Worm (Caenorhabditis elegans) whole organism, late embryonic: ENCODE data around the gene B0361.4.

Experiments
- F13H6.1 ChIP-seq: sonication (generic microtip); optimal IDR thresholded peaks from 2 replicates; lab custom pipeline; 2016; ENCODE audit warnings: missing genetic modification characterization, missing compliant biosample characterization
- K02D7.2 ChIP-seq: sonication (generic microtip); optimal IDR thresholded peaks from 2 replicates; lab custom pipeline; 2017; ENCODE audit warnings: mild to moderate bottlenecking, missing genetic modification characterization, missing compliant biosample characterization
- ahr-1 ChIP-seq: sonication (generic microtip); optimal IDR thresholded peaks from 2 replicates; lab custom pipeline; 2016; ENCODE audit warnings: missing genetic modification characterization, missing compliant biosample characterization
- ama-1 ChIP-seq: fragments of 150-350 bp; optimal IDR thresholded peaks from 2 replicates; lab custom pipeline; 2014
- ceh-2 ChIP-seq: sonication (generic microtip); optimal IDR thresholded peaks from 2 replicates; lab custom pipeline; 2016; ENCODE audit warnings: missing genotype, missing genetic modification characterization, missing compliant biosample characterization
- ceh-22 ChIP-seq: sonication (generic microtip); optimal IDR thresholded peaks from 2 replicates; lab custom pipeline; 2017; ENCODE audit warnings: missing biosample characterization, missing genetic modification characterization
- ceh-31 ChIP-seq: sonication (generic microtip); optimal IDR thresholded peaks from 2 replicates; lab custom pipeline; 2016; ENCODE audit warnings: missing genetic modification characterization, missing compliant biosample characterization
- ceh-34 ChIP-seq: sonication (generic microtip); optimal IDR thresholded peaks from 2 replicates; lab custom pipeline; 2016; ENCODE audit warnings: mild to moderate bottlenecking, missing genetic modification characterization, missing compliant biosample characterization
- ceh-45 ChIP-seq: fragments of 200-800 bp; sonication (Bioruptor generic); IDR thresholded peaks from 2 replicates; pipeline ENCODE4 v1.3.6; 2022; ENCODE audit warnings: missing genetic modification reagents, missing genetic modification characterization, missing compliant biosample characterization
- ceh-48 ChIP-seq: sonication (generic microtip); optimal IDR thresholded peaks from 2 replicates; lab custom pipeline; 2016; ENCODE audit warnings: missing genetic modification characterization, inconsistent platforms, missing compliant biosample characterization
- elt-2 ChIP-seq: sonication (generic microtip); optimal IDR thresholded peaks from 2 replicates; lab custom pipeline; 2016; ENCODE audit warnings: missing genetic modification reagents, missing genetic modification characterization, missing compliant biosample characterization
- eyg-1 ChIP-seq: sonication (generic microtip); optimal IDR thresholded peaks from 2 replicates; lab custom pipeline; 2016; ENCODE audit warnings: missing genotype, missing genetic modification characterization, missing compliant biosample characterization
- fkh-10 ChIP-seq: fragments of 150-350 bp; optimal IDR thresholded peaks from 2 replicates; lab custom pipeline; 2014; ENCODE audit warnings: missing biosample characterization, missing genetic modification reagents, missing genetic modification characterization
- fkh-6 ChIP-seq: sonication (generic microtip); optimal IDR thresholded peaks from 2 replicates; lab custom pipeline; 2016; ENCODE audit warnings: missing genetic modification characterization, missing compliant biosample characterization
- gmeb-2 ChIP-seq: sonication (generic microtip); optimal IDR thresholded peaks from 2 replicates; lab custom pipeline; 2016; ENCODE audit warnings: missing genetic modification characterization, inconsistent platforms, missing compliant biosample characterization
- hlh-13 ChIP-seq: fragments of 200-800 bp; sonication (Bioruptor generic); optimal IDR thresholded peaks from 2 replicates; lab custom pipeline; 2018; ENCODE audit warnings: mild to moderate bottlenecking, missing genetic modification characterization, missing compliant biosample characterization
- hlh-30 ChIP-seq: sonication (generic microtip); optimal IDR thresholded peaks from 2 replicates; lab custom pipeline; 2017; ENCODE audit warnings: antibody characterized with exemption, missing genetic modification characterization, missing compliant biosample characterization; ENCODE audit not compliant: insufficient read depth
- hlh-8 ChIP-seq: sonication (generic microtip); optimal IDR thresholded peaks from 2 replicates; lab custom pipeline; 2016; ENCODE audit warnings: missing genotype, missing genetic modification characterization, missing compliant biosample characterization
- lim-6 ChIP-seq: sonication (generic microtip); optimal IDR thresholded peaks from 2 replicates; lab custom pipeline; 2016; ENCODE audit warnings: missing genetic modification characterization, missing compliant biosample characterization
- madf-2 ChIP-seq: sonication (generic microtip); optimal IDR thresholded peaks from 2 replicates; lab custom pipeline; 2017; ENCODE audit warnings: missing genetic modification characterization, missing compliant biosample characterization
- nfya-1 ChIP-seq: sonication (generic microtip); optimal IDR thresholded peaks from 2 replicates; lab custom pipeline; 2017; ENCODE audit warnings: missing genetic modification characterization, mild to moderate bottlenecking, missing compliant biosample characterization, antibody characterized with exemption, moderate library complexity
- odd-2 ChIP-seq: sonication (generic microtip); optimal IDR thresholded peaks from 2 replicates; lab custom pipeline; 2017; ENCODE audit warnings: antibody characterized with exemption, mild to moderate bottlenecking, missing genetic modification characterization, missing compliant biosample characterization
- pat-9 ChIP-seq: fragments of 200-800 bp; sonication (Bioruptor generic); optimal IDR thresholded peaks from 2 replicates; lab custom pipeline; 2018; ENCODE audit warnings: mild to moderate bottlenecking, missing genetic modification characterization, moderate library complexity, missing compliant biosample characterization
- pha-2 ChIP-seq: sonication (generic microtip); optimal IDR thresholded peaks from 2 replicates; lab custom pipeline; 2017; ENCODE audit warnings: mild to moderate bottlenecking, missing genetic modification characterization, missing compliant biosample characterization
- pha-4 ChIP-seq: fragments of 150-350 bp; optimal IDR thresholded peaks from 2 replicates; lab custom pipeline; 2018; ENCODE audit warnings: missing biosample characterization, missing genetic modification reagents, missing genetic modification characterization
- pqm-1 ChIP-seq: sonication (generic microtip); optimal IDR thresholded peaks from 2 replicates; lab custom pipeline; 2016; ENCODE audit warnings: missing genetic modification characterization, missing compliant biosample characterization
- ref-2 ChIP-seq: sonication (generic microtip); optimal IDR thresholded peaks from 2 replicates; lab custom pipeline; 2016; ENCODE audit warnings: missing genetic modification characterization, missing compliant biosample characterization
- rnt-1 ChIP-seq: sonication (generic microtip); optimal IDR thresholded peaks from 2 replicates; lab custom pipeline; 2016; ENCODE audit warnings: missing genetic modification characterization, missing compliant biosample characterization
- sdc-2 ChIP-seq: sonication (generic microtip); optimal IDR thresholded peaks from 2 replicates; lab custom pipeline; 2016; ENCODE audit warnings: missing genotype, missing genetic modification characterization, missing compliant biosample characterization
- syd-9 ChIP-seq: sonication (generic microtip); optimal IDR thresholded peaks from 2 replicates; lab custom pipeline; 2016; ENCODE audit warnings: mild to moderate bottlenecking, missing genetic modification characterization, moderate library complexity, missing compliant biosample characterization
- tbx-2 ChIP-seq: sonication (generic microtip); optimal IDR thresholded peaks from 2 replicates; lab custom pipeline; 2016; ENCODE audit warnings: missing genetic modification characterization, missing compliant biosample characterization
- unc-42 ChIP-seq: sonication (generic microtip); optimal IDR thresholded peaks from 2 replicates; lab custom pipeline; 2016; ENCODE audit warnings: missing genotype, missing genetic modification characterization, missing compliant biosample characterization
- unc-55 ChIP-seq: sonication (generic microtip); optimal IDR thresholded peaks from 2 replicates; lab custom pipeline; 2017; ENCODE audit warnings: missing biosample characterization, missing genetic modification reagents, missing genetic modification characterization
- zip-5 ChIP-seq: sonication (generic microtip); optimal IDR thresholded peaks from 2 replicates; lab custom pipeline; 2016; ENCODE audit warnings: missing genetic modification characterization, missing compliant biosample characterization

Gene B0361.4

ce11 chrIII:7271083-7271482 lies 12.3 kb downstream of the B0361.4 start:
- TF ChIP-seq F13H6.1 (tag; lab: Kevin White, UChicago), result no peak
- no peak for TF ChIP-seq sdc-2 (tag; lab: Kevin White, UChicago)
- no peak for TF ChIP-seq rnt-1 (tag; lab: Kevin White, UChicago)

ce11 chrIII:7272088-7272487 lies 13.3 kb downstream of the B0361.4 start:
- TF ChIP-seq pha-2 (tag; lab: Kevin White, UChicago) (peak; percentile 39), ceh-31 (tag; lab: Kevin White, UChicago) (peak; percentile 79), ceh-2 (tag; lab: Kevin White, UChicago) (peak; percentile 27), unc-42 (tag; lab: Kevin White, UChicago) (peak; percentile 14), ceh-22 (no peak), rnt-1 (tag; lab: Kevin White, UChicago) (peak; percentile 5), ref-2 (peak; percentile 52), tbx-2 (tag; lab: Kevin White, UChicago) (peak; percentile 62), F13H6.1 (tag; lab: Kevin White, UChicago) (no peak), nfya-1 (tag; lab: Kevin White, UChicago) (peak; percentile 36), ama-1 (no peak), unc-55 (peak; percentile 75), hlh-30 (tag; lab: Kevin White, UChicago) (peak; percentile 99), ceh-34 (tag; lab: Kevin White, UChicago) (peak; percentile 39)

ce11 chrIII:7272828-7273227 lies 14.0 kb downstream of the B0361.4 start:
- TF ChIP-seq hlh-30 (tag; lab: Kevin White, UChicago) (peak; percentile 65), gmeb-2 (tag; lab: Kevin White, UChicago) (no peak), fkh-10 (no peak)

- TF ChIP-seq madf-2 (tag; lab: Kevin White, UChicago) (no peak), pha-4 (no peak), hlh-8 (tag; lab: Kevin White, UChicago) (no peak), K02D7.2 (tag; lab: Kevin White, UChicago) (no peak), rnt-1 (tag; lab: Kevin White, UChicago) (no peak), gmeb-2 (tag; lab: Kevin White, UChicago) (no peak), elt-2 (tag; lab: Kevin White, UChicago) (no peak), odd-2 (tag; lab: Kevin White, UChicago) (no peak), syd-9 (tag; lab: Kevin White, UChicago) (no peak), fkh-6 (tag; lab: Kevin White, UChicago) (no peak), hlh-13 (GFP tag; lab: Kevin White, UChicago) (no peak)
- TF ChIP-seq, all 69 proteins: peak for 0
These were observed 14.9 kb downstream of the B0361.4 start for ce11 chrIII:7273718-7274117.

- no peak for TF ChIP-seq ceh-48
- no peak for TF ChIP-seq ceh-22
- TF ChIP-seq pha-2 (tag; lab: Kevin White, UChicago), result no peak
- no peak for TF ChIP-seq ama-1
- TF ChIP-seq pat-9 (tag; lab: Kevin White, UChicago), result no peak
- no peak for TF ChIP-seq ref-2
- TF ChIP-seq zip-5 (tag; lab: Kevin White, UChicago), result no peak
- TF ChIP-seq nfya-1 (tag; lab: Kevin White, UChicago), result no peak
- TF ChIP-seq ahr-1, result no peak
- TF ChIP-seq ceh-45, result no peak
- no peak for TF ChIP-seq lim-6 (tag; lab: Kevin White, UChicago)
- TF ChIP-seq rnt-1 (tag; lab: Kevin White, UChicago), result no peak
- no peak for TF ChIP-seq pqm-1
- TF ChIP-seq eyg-1 (tag; lab: Kevin White, UChicago), result no peak
- TF ChIP-seq F13H6.1 (tag; lab: Kevin White, UChicago), result no peak
- no peak for TF ChIP-seq fkh-10
These were observed 16.5 kb downstream of the B0361.4 start, which contains the start of gene psd-1 for ce11 chrIII:7275296-7275695. psd-1 (minus strand) TSS chrIII:7275396.
